Fruit fly (Drosophila melanogaster): Measurements from ENCODE around the gene bgm.

Gene bgm

DNA sequence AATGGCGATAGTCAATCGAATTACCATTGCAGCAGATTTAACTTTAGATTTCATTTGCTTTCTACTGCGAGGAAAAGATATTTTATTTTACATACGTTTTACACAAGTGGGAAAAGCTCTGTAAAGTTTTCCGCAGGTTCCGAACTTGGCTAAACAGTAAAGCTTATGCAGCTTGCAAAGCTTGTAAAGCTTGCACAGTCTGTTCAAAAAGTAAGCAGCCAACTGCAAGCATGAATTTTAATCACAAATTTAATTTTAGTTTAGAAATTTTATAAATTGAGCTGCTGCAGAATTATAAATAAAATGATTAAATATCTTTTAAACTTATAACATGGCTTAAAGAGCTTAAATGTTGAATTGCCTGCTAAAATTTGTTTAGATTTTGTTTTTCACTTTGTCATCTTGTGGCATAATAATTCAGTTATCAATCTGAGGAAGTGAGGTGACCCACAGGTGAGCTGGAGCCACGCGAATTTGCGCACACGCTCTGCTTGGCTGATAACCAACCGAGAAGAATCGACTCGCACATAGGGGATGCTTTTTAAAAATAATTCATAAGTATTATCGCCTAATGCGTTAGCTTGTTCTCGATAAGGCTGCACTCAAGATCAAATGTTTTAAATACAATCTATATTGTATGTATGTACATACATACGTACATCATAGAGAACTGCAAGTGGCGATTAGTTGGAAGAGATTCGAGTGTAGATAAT lies 1.1 kb upstream of the bgm start:
- peak; percentile 56 for TF ChIP-seq cic (GFP tag; optimal IDR thresholded peaks at IDR 0.05)
- TF ChIP-seq CG14711 (tag; optimal IDR thresholded peaks at IDR 0.05), result peak; percentile 36
- no peak for TF ChIP-seq Crg-1 (GFP tag; optimal IDR thresholded peaks at IDR 0.05)
- peak; percentile 20 for TF ChIP-seq pad (GFP tag; optimal IDR thresholded peaks at IDR 0.05)
- no peak for TF ChIP-seq toe (GFP tag; optimal IDR thresholded peaks at IDR 0.05)
- TF ChIP-seq kay (GFP tag; ENCODE audit: borderline replicate concordance), result peak; percentile 72
- peak; percentile 75 for TF ChIP-seq CG33017 (tag; optimal IDR thresholded peaks at IDR 0.05)
- TF ChIP-seq CG12768 (GFP tag; optimal IDR thresholded peaks at IDR 0.05), result peak; percentile 11
- peak; percentile 7 for TF ChIP-seq Mnt (GFP tag; optimal IDR thresholded peaks at IDR 0.05)
- TF ChIP-seq cnc (optimal IDR thresholded peaks at IDR 0.05), result peak in 1 of 2 experiments; percentile 49
- TF ChIP-seq tj (GFP tag; optimal IDR thresholded peaks at IDR 0.05), result peak; percentile 16
- no peak for TF ChIP-seq CG1620 (GFP tag; optimal IDR thresholded peaks at IDR 0.05)
- TF ChIP-seq CG7101 (tag; optimal IDR thresholded peaks at IDR 0.05), result peak; percentile 59
- TF ChIP-seq bab1 (GFP tag; optimal IDR thresholded peaks at IDR 0.05), result peak; percentile 20
- no peak for TF ChIP-seq Hr96 (GFP tag; optimal IDR thresholded peaks at IDR 0.05)
- no peak for TF ChIP-seq Clk (GFP tag; optimal IDR thresholded peaks at IDR 0.05)
- TF ChIP-seq CG7045 (GFP tag; optimal IDR thresholded peaks at IDR 0.05), result peak; percentile 50

DNA sequence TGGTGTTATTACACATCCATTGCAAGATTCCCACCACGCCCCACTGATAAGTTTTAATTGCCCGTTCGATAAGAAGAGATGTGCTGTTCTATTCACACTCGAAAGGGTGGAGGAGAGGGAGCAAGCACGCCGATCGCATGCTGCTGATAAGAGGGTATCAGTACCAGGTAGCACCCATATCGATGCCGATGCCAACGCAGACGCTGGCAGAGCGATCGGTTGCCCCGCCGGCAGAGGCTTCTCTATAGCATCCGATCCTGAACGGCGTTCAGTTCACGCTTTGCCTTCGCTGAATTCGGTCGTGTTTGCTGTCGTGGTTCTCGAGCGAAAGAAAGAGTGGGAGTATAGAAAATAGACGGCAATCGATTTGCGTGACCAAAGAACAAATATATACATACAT lies 674 bp downstream of the bgm start:
- TF ChIP-seq pad (GFP tag; optimal IDR thresholded peaks at IDR 0.05), result peak; percentile 15
- no peak for TF ChIP-seq CG11617 (GFP tag; optimal IDR thresholded peaks at IDR 0.05)
- TF ChIP-seq Mnt (GFP tag; optimal IDR thresholded peaks at IDR 0.05), result peak; percentile 44
- TF ChIP-seq cic (GFP tag; optimal IDR thresholded peaks at IDR 0.05), result peak; percentile 78

DNA sequence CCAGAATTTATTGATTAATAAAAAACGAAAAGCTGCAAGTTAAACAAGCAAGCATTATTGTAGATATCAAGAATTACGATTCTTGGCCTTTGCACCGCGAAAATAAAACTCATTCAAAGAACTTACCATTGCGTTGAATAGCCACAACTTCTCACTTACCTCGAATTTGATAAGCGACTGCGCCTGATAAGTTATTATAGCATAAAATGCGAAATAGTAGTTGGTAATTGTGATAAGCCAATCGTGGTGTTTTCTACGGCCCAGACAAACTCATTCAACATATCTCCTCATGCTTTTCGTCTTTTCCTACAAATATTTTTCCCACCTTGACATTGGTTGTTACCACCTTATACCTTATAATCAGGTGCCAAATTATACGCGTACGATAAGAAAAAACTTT lies 2.3 kb downstream of the bgm start:
- TF ChIP-seq Hr96 (GFP tag; optimal IDR thresholded peaks at IDR 0.05), result no peak
- TF ChIP-seq CG33017 (tag; optimal IDR thresholded peaks at IDR 0.05), result no peak
- TF ChIP-seq CG7045 (GFP tag; optimal IDR thresholded peaks at IDR 0.05), result no peak
- no peak for TF ChIP-seq cnc (optimal IDR thresholded peaks at IDR 0.05)
- TF ChIP-seq CG7101 (tag; optimal IDR thresholded peaks at IDR 0.05), result no peak
- no peak for TF ChIP-seq CG12768 (GFP tag; optimal IDR thresholded peaks at IDR 0.05)
- TF ChIP-seq pad (GFP tag; optimal IDR thresholded peaks at IDR 0.05), result no peak
- TF ChIP-seq kay (GFP tag; ENCODE audit: borderline replicate concordance), result no peak

DNA sequence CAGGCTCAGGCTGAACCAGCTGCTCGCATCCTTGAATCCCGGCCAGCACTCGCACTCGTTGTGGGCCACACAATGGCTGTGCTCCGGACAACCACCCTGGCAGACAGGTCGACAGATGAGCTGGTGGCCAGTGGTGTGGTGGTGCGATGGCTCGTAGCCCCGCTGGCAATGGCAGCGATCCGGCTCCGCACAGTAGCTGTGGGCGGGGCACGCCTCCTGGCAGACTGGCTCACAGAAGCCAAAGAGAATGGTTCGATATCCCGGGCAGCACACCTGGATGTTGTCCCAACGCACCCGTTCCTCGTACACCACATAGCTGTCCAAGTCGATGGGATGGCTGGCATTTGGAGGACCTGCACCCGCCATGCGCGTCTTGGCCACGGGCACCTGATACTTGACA lies 6.8 kb downstream of the bgm start:
- TF ChIP-seq tj (GFP tag; optimal IDR thresholded peaks at IDR 0.05), result no peak
- TF ChIP-seq kay (GFP tag; ENCODE audit: borderline replicate concordance), result no peak
- TF ChIP-seq Mnt (GFP tag; optimal IDR thresholded peaks at IDR 0.05), result no peak
- TF ChIP-seq CG11617 (GFP tag; optimal IDR thresholded peaks at IDR 0.05), result no peak
- no peak for TF ChIP-seq pad (GFP tag; optimal IDR thresholded peaks at IDR 0.05)
- TF ChIP-seq CG14711 (tag; optimal IDR thresholded peaks at IDR 0.05), result no peak
- no peak for TF ChIP-seq CG12768 (GFP tag; optimal IDR thresholded peaks at IDR 0.05)
- TF ChIP-seq Clk (GFP tag; optimal IDR thresholded peaks at IDR 0.05), result no peak
- no peak for TF ChIP-seq CG7101 (tag; optimal IDR thresholded peaks at IDR 0.05)
- no peak for TF ChIP-seq cic (GFP tag; optimal IDR thresholded peaks at IDR 0.05)
- no peak for TF ChIP-seq Crg-1 (GFP tag; optimal IDR thresholded peaks at IDR 0.05)
- TF ChIP-seq CG7045 (GFP tag; optimal IDR thresholded peaks at IDR 0.05), result no peak

DNA sequence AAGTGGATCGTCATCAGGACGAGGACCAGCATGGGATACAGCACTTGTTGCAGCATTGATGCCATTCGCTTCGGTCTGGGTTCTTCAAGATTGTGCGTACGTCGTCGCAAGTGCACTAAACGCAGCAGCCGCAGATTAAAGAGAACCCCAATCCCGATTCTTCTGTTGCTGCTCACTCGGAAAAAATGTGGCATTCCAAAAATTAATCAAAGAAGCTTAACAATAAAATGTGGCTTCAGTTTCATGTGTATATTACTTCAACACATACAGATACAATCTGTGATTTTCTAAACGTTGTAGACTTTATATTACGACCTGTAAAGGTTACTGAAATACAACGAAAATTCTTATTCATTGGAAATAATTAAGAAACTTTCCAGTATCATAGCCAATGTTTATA lies 7.3 kb downstream of the bgm start, which contains the start of gene NimC3:
Gene NimC3 (minus strand): TSS at position 101 of the 400 bp plus-strand sequence.
- TF ChIP-seq CG12768 (GFP tag; optimal IDR thresholded peaks at IDR 0.05) (no peak), pad (GFP tag; optimal IDR thresholded peaks at IDR 0.05) (no peak), bab1 (GFP tag; optimal IDR thresholded peaks at IDR 0.05) (no peak), CG5204 (GFP tag; optimal IDR thresholded peaks at IDR 0.05) (no peak), CG7045 (GFP tag; optimal IDR thresholded peaks at IDR 0.05) (no peak), CG14711 (tag; optimal IDR thresholded peaks at IDR 0.05) (no peak), CG7101 (tag; optimal IDR thresholded peaks at IDR 0.05) (no peak), Crg-1 (GFP tag; optimal IDR thresholded peaks at IDR 0.05) (no peak), CG11617 (GFP tag; optimal IDR thresholded peaks at IDR 0.05) (no peak), cic (GFP tag; optimal IDR thresholded peaks at IDR 0.05) (no peak), ovo (GFP tag; optimal IDR thresholded peaks at IDR 0.05) (no peak), Mnt (GFP tag; optimal IDR thresholded peaks at IDR 0.05) (no peak), cnc (optimal IDR thresholded peaks at IDR 0.05) (no peak), CG1620 (GFP tag; optimal IDR thresholded peaks at IDR 0.05) (no peak), Hr96 (GFP tag; optimal IDR thresholded peaks at IDR 0.05) (no peak)

DNA sequence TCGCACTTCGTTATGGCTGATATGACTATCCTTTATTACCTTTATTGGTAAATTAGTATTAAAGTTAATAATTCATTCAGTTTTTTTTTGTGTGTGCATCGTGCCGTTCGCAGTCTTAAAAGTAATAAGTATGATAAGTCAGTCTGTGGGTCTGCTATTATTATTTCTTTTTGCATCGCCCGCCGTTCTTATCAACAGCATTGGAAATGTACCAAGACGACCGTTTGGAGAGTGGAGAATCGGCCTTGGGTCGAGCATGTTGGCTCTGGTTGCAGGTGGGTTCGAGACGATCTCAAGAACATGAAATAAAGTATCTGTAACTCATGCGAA lies 7.7 kb downstream of the bgm start:
- peak; percentile 33 for TF ChIP-seq pad (GFP tag; optimal IDR thresholded peaks at IDR 0.05)
- no peak for TF ChIP-seq CG12768 (GFP tag; optimal IDR thresholded peaks at IDR 0.05)
- TF ChIP-seq kay (GFP tag; ENCODE audit: borderline replicate concordance), result peak; percentile 89
- no peak for TF ChIP-seq cnc (optimal IDR thresholded peaks at IDR 0.05)
- no peak for TF ChIP-seq CG1620 (GFP tag; optimal IDR thresholded peaks at IDR 0.05)

Data from whole organism, adult.